Worm (Caenorhabditis elegans): ENCODE measurements around the gene F35E8.9.

DNA sequence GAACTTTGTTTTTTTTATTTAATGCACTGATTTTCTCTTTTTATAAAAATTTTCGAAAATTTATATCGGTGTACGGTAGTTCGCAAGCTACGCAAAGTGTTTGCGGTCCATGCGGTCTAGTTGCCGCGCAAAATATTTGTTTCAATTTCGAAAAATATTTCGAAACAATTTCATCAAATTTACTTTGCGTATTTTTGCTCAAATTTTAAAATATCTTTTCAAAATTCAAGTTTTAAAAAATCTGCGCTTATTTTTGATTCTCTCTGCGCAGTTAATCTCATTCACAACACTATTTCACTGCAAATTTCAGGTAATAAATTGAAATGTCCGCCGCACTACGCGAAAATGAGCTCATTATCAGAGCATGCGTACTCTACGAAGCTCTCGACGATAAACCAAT, 50.0 kb downstream of the F35E8.9 start, which contains the start of gene fbxa-197:
- TF ChIP-seq snpc-4 (tag; optimal IDR thresholded peaks at IDR 0.05) (no peak), unc-62 (GFP tag; optimal IDR thresholded peaks at IDR 0.05) (no peak), ceh-43 (GFP tag; optimal IDR thresholded peaks at IDR 0.05) (no peak), M03D4.4 (tag; optimal IDR thresholded peaks at IDR 0.05) (no peak), lsy-2 (tag; optimal IDR thresholded peaks at IDR 0.05) (no peak), ceh-83 (GFP tag; optimal IDR thresholded peaks at IDR 0.05) (no peak), pha-4 (tag; optimal IDR thresholded peaks at IDR 0.05) (no peak)

All from whole organism, mixed stage, embryonic.